Fruit fly (Drosophila melanogaster): ENCODE data around the gene kuz.

DNA sequence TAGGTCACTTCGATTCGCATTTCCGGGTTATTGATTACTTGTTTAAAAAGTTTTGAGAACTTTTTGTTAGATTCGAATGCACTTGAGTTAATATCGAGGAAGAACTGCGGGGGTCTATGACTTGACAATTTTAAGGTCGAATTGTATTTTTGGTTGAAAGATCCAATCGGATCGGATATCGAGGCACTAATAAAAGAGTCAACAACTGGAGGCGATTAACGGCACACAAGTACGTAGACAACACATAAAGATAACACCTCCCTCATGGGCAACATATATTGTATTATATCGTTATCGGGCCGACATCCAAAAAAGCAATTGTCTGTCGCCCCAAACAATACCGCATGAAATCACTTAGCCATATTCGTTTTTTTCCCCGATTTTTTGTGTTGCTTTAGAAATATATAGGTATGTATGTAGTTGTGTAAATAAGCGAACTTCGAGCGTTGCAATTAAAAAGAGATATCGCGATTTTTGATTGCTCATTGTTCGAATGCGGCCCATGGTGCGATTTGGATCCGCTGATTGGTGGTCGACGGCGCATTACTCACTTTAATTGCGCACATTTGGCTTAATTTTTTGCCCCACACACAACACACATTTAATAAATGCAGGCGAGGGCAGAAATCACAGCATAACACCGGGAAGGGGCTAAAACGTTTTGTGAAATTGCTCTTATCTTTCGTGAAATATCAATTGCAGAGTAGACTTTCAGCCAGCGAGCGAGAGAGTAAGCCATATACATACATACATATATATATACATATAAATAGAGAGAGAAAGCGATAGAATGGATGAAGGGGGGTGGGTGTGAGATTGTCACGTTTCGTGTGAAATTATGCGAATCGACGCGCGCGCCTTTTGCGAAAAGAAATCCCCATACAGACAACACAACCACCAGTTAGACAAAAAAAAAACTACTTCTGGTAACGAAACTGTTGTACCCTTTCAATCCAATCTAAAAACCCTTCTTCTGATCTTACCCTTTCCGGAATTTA lies 38.8 kb upstream of the kuz start:
- TF ChIP-seq Dll (optimal IDR thresholded peaks at IDR 0.05) (no peak), psq (optimal IDR thresholded peaks at IDR 0.05) (no peak), EcR (GFP tag; optimal IDR thresholded peaks at IDR 0.05) (no peak), CG8478 (optimal IDR thresholded peaks at IDR 0.05) (no peak), pan (optimal IDR thresholded peaks at IDR 0.05) (no peak), usp (GFP tag; optimal IDR thresholded peaks at IDR 0.05) (no peak)
